Fruit fly (Drosophila melanogaster) whole organism, embryonic: ENCODE results near the gene UQCR-6.4L.
A peak's percentile ranks its signal among the peaks of the same experiment; 100 is the strongest.

Experiments
- Antp ChIP-seq: fragments of 200-800 bp; sonication (Bioruptor generic); optimal IDR thresholded peaks from 3 replicates; lab custom pipeline; 2016; ENCODE audit warnings: missing biosample characterization, missing genetic modification characterization
- CG10543 ChIP-seq: fragments of 200-800 bp; sonication (Bioruptor generic); optimal IDR thresholded peaks from 3 replicates; lab custom pipeline; 2017; ENCODE audit warnings: missing biosample characterization, mild to moderate bottlenecking, missing genetic modification characterization, moderate library complexity
- CG14014 ChIP-seq: fragments of 200-800 bp; sonication (Bioruptor generic); IDR thresholded peaks from 2 replicates; pipeline ENCODE4 v1.3.6; 2022; ENCODE audit warnings: missing biosample characterization, missing genetic modification characterization
- CG14710 ChIP-seq: fragments of 200-800 bp; sonication (Bioruptor generic); optimal IDR thresholded peaks from 3 replicates; lab custom pipeline; 2019; ENCODE audit warnings: missing biosample characterization, mild to moderate bottlenecking, missing genetic modification characterization, moderate library complexity
- CG15514 ChIP-seq: fragments of 200-800 bp; sonication (Bioruptor generic); optimal IDR thresholded peaks from 3 replicates; lab custom pipeline; 2017; ENCODE audit warnings: missing biosample characterization, missing genetic modification characterization, mild to moderate bottlenecking, moderate library complexity, missing genetic modification reagents
- CG17186 ChIP-seq: fragments of 200-800 bp; sonication (Bioruptor generic); optimal IDR thresholded peaks from 3 replicates; lab custom pipeline; 2017; ENCODE audit warnings: missing biosample characterization, missing genetic modification reagents, missing genetic modification characterization
- CG18619 ChIP-seq: fragments of 200-800 bp; sonication (Bioruptor generic); optimal IDR thresholded peaks from 3 replicates; lab custom pipeline; 2017; ENCODE audit warnings: missing biosample characterization, mild to moderate bottlenecking, missing genetic modification characterization
- CG2129 ChIP-seq: fragments of 200-800 bp; sonication (Bioruptor generic); IDR thresholded peaks from 2 replicates; pipeline ENCODE4 v1.3.6; 2022; ENCODE audit warnings: missing biosample characterization, missing genetic modification characterization; ENCODE audit not compliant: partially characterized antibody
- CG3163 ChIP-seq: fragments of 200-800 bp; sonication (Bioruptor generic); optimal IDR thresholded peaks from 3 replicates; lab custom pipeline; 2016; ENCODE audit warnings: missing biosample characterization, missing genetic modification characterization
- CG32532 ChIP-seq: fragments of 200-800 bp; sonication (Bioruptor generic); IDR thresholded peaks from 2 replicates; pipeline ENCODE4 v1.3.6; 2022; ENCODE audit warnings: missing biosample characterization, missing genetic modification characterization
- CG34376 ChIP-seq: fragments of 200-800 bp; sonication (Bioruptor generic); optimal IDR thresholded peaks from 2 replicates; lab custom pipeline; 2018; ENCODE audit warnings: missing biosample characterization, mild to moderate bottlenecking, missing genetic modification characterization
- CG3726 ChIP-seq: fragments of 200-800 bp; sonication (Bioruptor generic); IDR thresholded peaks from 3 replicates; pipeline ENCODE4, ENCODE4 v1.3.6; 2022; ENCODE audit warnings: missing biosample characterization, missing genetic modification characterization
- CG3995 ChIP-seq: fragments of 200-800 bp; sonication (Bioruptor generic); optimal IDR thresholded peaks from 3 replicates; lab custom pipeline; 2016; ENCODE audit warnings: missing biosample characterization, missing genetic modification characterization
- CG6854 ChIP-seq: fragments of 200-800 bp; sonication (Bioruptor generic); optimal IDR thresholded peaks from 3 replicates; lab custom pipeline; 2017; ENCODE audit warnings: missing biosample characterization, mild to moderate bottlenecking, missing genetic modification characterization
- CG8290 ChIP-seq, 3 experiments: fragments of 200-800 bp; sonication (Bioruptor generic); optimal IDR thresholded peaks; 2 replicates each; lab custom pipeline; 2016 to 2019; ENCODE audit warnings: missing biosample characterization in 3 of 3, missing genetic modification characterization in 3 of 3, mild to moderate bottlenecking in 2 of 3, moderate library complexity in 1 of 3
- CG9727 ChIP-seq: fragments of 200-800 bp; sonication (Bioruptor generic); optimal IDR thresholded peaks from 3 replicates; lab custom pipeline; 2017; ENCODE audit warnings: missing biosample characterization, mild to moderate bottlenecking, missing genetic modification characterization
- Dbx ChIP-seq: fragments of 200-800 bp; sonication (Bioruptor generic); IDR thresholded peaks from 3 replicates; pipeline ENCODE4 v1.3.6; 2022; ENCODE audit warnings: missing biosample characterization, missing genetic modification characterization
- Doc3 ChIP-seq: fragments of 200-800 bp; sonication (Bioruptor generic); IDR thresholded peaks from 3 replicates; pipeline ENCODE4 v1.3.6; 2022; ENCODE audit warnings: missing biosample characterization, missing genetic modification characterization; ENCODE audit not compliant: partially characterized antibody
- Gug ChIP-seq: fragments of 200-800 bp; sonication (Bioruptor generic); IDR thresholded peaks from 4 replicates; pipeline ENCODE4 v1.3.6; 2022; ENCODE audit warnings: missing biosample characterization, missing genetic modification characterization
- HLH4C ChIP-seq: fragments of 200-800 bp; sonication (Bioruptor generic); IDR thresholded peaks from 3 replicates; pipeline ENCODE4 v1.3.6; 2022; ENCODE audit warnings: missing biosample characterization, missing genetic modification characterization; ENCODE audit not compliant: partially characterized antibody
- HLH54F ChIP-seq: fragments of 200-800 bp; sonication (Bioruptor generic); optimal IDR thresholded peaks from 3 replicates; lab custom pipeline; 2016; ENCODE audit warnings: missing biosample characterization, missing genetic modification characterization
- Hand ChIP-seq: fragments of 200-800 bp; sonication (Bioruptor generic); optimal IDR thresholded peaks from 2 replicates; lab custom pipeline; 2017; ENCODE audit warnings: mild to moderate bottlenecking, missing biosample characterization, missing genetic modification reagents, missing genetic modification characterization
- HmgD ChIP-seq: fragments of 200-800 bp; sonication (Bioruptor generic); optimal IDR thresholded peaks from 3 replicates; lab custom pipeline; 2016; ENCODE audit warnings: missing biosample characterization, missing genetic modification characterization
- MBD-R2 ChIP-seq: fragments of 200-800 bp; sonication (Bioruptor generic); IDR thresholded peaks from 2 replicates; pipeline ENCODE4 v1.3.6; 2022; ENCODE audit warnings: missing biosample characterization, missing genetic modification characterization
- Med ChIP-seq: fragments of 200-800 bp; sonication (Bioruptor generic); peaks from one replicate; lab custom pipeline; 2016; ENCODE audit warnings: missing biosample characterization, missing genetic modification characterization, mild to moderate bottlenecking, inconsistent platforms, moderate library complexity
- Meics ChIP-seq: fragments of 200-800 bp; sonication (Bioruptor generic); optimal IDR thresholded peaks from 2 replicates; lab custom pipeline; 2017; ENCODE audit warnings: missing biosample characterization, mild to moderate bottlenecking, missing genetic modification characterization
- NFAT ChIP-seq: fragments of 200-800 bp; sonication (Bioruptor generic); IDR thresholded peaks from 2 replicates; pipeline ENCODE4 v1.3.6; 2022; ENCODE audit warnings: missing biosample characterization, missing genetic modification characterization
- Nf-YA ChIP-seq: fragments of 200-800 bp; sonication (Bioruptor generic); IDR thresholded peaks from 2 replicates; pipeline ENCODE4 v1.3.6; 2022; ENCODE audit warnings: missing biosample characterization, missing genetic modification characterization
- PHDP ChIP-seq: fragments of 200-800 bp; sonication (Bioruptor generic); optimal IDR thresholded peaks from 3 replicates; lab custom pipeline; 2018; ENCODE audit warnings: missing biosample characterization, mild to moderate bottlenecking, missing genetic modification characterization, moderate library complexity
- al ChIP-seq: fragments of 200-800 bp; sonication (Bioruptor generic); IDR thresholded peaks from 2 replicates; pipeline ENCODE4 v1.3.6; 2022; ENCODE audit warnings: missing biosample characterization, missing genetic modification characterization
- bsh ChIP-seq, 2 experiments: fragments of 200-800 bp; sonication (Bioruptor generic); optimal IDR thresholded peaks; 2 replicates each; lab custom pipeline; 2017 to 2018; ENCODE audit warnings: mild to moderate bottlenecking in 2 of 2, missing biosample characterization in 2 of 2, missing genetic modification characterization in 2 of 2, moderate library complexity in 1 of 2
- cg ChIP-seq: fragments of 200-800 bp; sonication (Bioruptor generic); optimal IDR thresholded peaks from 3 replicates; lab custom pipeline; 2019; ENCODE audit warnings: missing biosample characterization, mild to moderate bottlenecking, missing genetic modification characterization, moderate library complexity
- crol ChIP-seq: fragments of 200-800 bp; sonication (Bioruptor generic); IDR thresholded peaks from 2 replicates; pipeline ENCODE4 v1.3.6; 2022; ENCODE audit warnings: missing biosample characterization, missing genetic modification characterization
- cwo ChIP-seq: fragments of 200-800 bp; sonication (Bioruptor generic); optimal IDR thresholded peaks from 3 replicates; lab custom pipeline; 2017; ENCODE audit warnings: missing biosample characterization, missing genetic modification characterization, mild to moderate bottlenecking, moderate library complexity, missing genetic modification reagents
- dmrt11E ChIP-seq: fragments of 200-800 bp; sonication (Bioruptor generic); optimal IDR thresholded peaks from 3 replicates; lab custom pipeline; 2018; ENCODE audit warnings: missing biosample characterization, mild to moderate bottlenecking, missing genetic modification characterization, moderate library complexity
- dmrt99B ChIP-seq: fragments of 200-800 bp; sonication (Bioruptor generic); optimal IDR thresholded peaks from 2 replicates; lab custom pipeline; 2018; ENCODE audit warnings: missing biosample characterization, mild to moderate bottlenecking, missing genetic modification characterization, moderate library complexity
- exex ChIP-seq: fragments of 200-800 bp; sonication (Bioruptor generic); optimal IDR thresholded peaks from 4 replicates; lab custom pipeline; 2018; ENCODE audit warnings: missing biosample characterization, mild to moderate bottlenecking, missing genetic modification characterization, moderate library complexity
- gt ChIP-seq: fragments of 200-800 bp; sonication (Bioruptor generic); IDR thresholded peaks from 2 replicates; pipeline ENCODE4 v1.3.6; 2022; ENCODE audit warnings: missing biosample characterization, missing genetic modification characterization
- kay ChIP-seq: fragments of 200-800 bp; sonication (Bioruptor generic); optimal IDR thresholded peaks from 2 replicates; lab custom pipeline; 2016; ENCODE audit warnings: missing biosample characterization, missing genetic modification characterization
- lab ChIP-seq: fragments of 200-800 bp; sonication (Bioruptor generic); optimal IDR thresholded peaks from 3 replicates; lab custom pipeline; 2017; ENCODE audit warnings: missing biosample characterization, missing genetic modification characterization, mild to moderate bottlenecking, moderate library complexity, missing genetic modification reagents
- lilli ChIP-seq: fragments of 200-800 bp; sonication (Bioruptor generic); optimal IDR thresholded peaks from 3 replicates; lab custom pipeline; 2016; ENCODE audit warnings: missing biosample characterization, missing genetic modification characterization
- mam ChIP-seq: fragments of 200-800 bp; sonication (Bioruptor generic); optimal IDR thresholded peaks from 3 replicates; lab custom pipeline; 2016; ENCODE audit warnings: missing biosample characterization, missing genetic modification characterization
- mld ChIP-seq: fragments of 200-800 bp; sonication (Bioruptor generic); IDR thresholded peaks from 3 replicates; pipeline ENCODE4 v1.3.6; 2022; ENCODE audit warnings: missing biosample characterization, missing genetic modification characterization; ENCODE audit not compliant: partially characterized antibody
- prd ChIP-seq, 3 experiments: fragments of >200 bp in 2 of 3; fragments of 200-800 bp in 1 of 3; sonication (Bioruptor generic) in 1 of 3; optimal IDR thresholded peaks in 2 of 3; IDR thresholded peaks in 1 of 3; 2 replicates in 2 of 3; 3 replicates in 1 of 3; pipeline versions ENCODE4 v1.3.6 to Lab custom; 2017 to 2022; ENCODE audit warnings: missing biosample characterization in 1 of 3, missing genetic modification characterization in 1 of 3
- sens-2 ChIP-seq: fragments of 200-800 bp; sonication (Bioruptor generic); IDR thresholded peaks from 2 replicates; pipeline ENCODE4 v1.3.6; 2022; ENCODE audit warnings: missing biosample characterization, missing genetic modification characterization
- slbo ChIP-seq: fragments of 200-800 bp; sonication (Bioruptor generic); IDR thresholded peaks from 2 replicates; pipeline ENCODE4 v1.3.6; 2022; ENCODE audit warnings: missing biosample characterization, missing genetic modification characterization
- sob ChIP-seq: fragments of 200-800 bp; sonication (Bioruptor generic); IDR thresholded peaks from 2 replicates; pipeline ENCODE4 v1.3.6; 2022; ENCODE audit warnings: missing biosample characterization, missing genetic modification characterization
- usp ChIP-seq: fragments of >200 bp; optimal IDR thresholded peaks from 2 replicates; lab custom pipeline; 2017; ENCODE audit warnings: missing biosample characterization, missing genetic modification characterization
- zfh2 ChIP-seq: fragments of 200-800 bp; sonication (Bioruptor generic); optimal IDR thresholded peaks from 2 replicates; lab custom pipeline; 2016; ENCODE audit warnings: missing biosample characterization, missing genetic modification characterization

The UQCR-6.4L gene

dm6 chr3L:16612972-16613371, 46.4 kb downstream of the UQCR-6.4L start (continued):
- TF ChIP-seq CG18619 (GFP tag; lab: Kevin White, UChicago) (peak; percentile 1), al (GFP tag; lab: Robert Waterston, UW) (0 out of 2 replicates have a peak, but pooled peaks have one; percentile 31), CG3163 (GFP tag; lab: Kevin White, UChicago) (no peak), mld (GFP tag; lab: Robert Waterston, UW) (0 out of 3 replicates have a peak, but pooled peaks have one; percentile 13), dmrt99B (tag; lab: Kevin White, UChicago) (no peak), Hand (GFP tag; lab: Kevin White, UChicago) (no peak), sob (GFP tag; lab: Robert Waterston, UW) (peak; percentile 35; the same call in 1 of the 2 replicates), CG6854 (GFP tag; lab: Kevin White, UChicago) (no peak), Meics (GFP tag; lab: Kevin White, UChicago) (peak; percentile 11), kay (peak; percentile 62), lilli (GFP tag; lab: Kevin White, UChicago) (peak; percentile 17), CG3995 (peak; percentile 72), CG9727 (no peak), Nf-YA (no peak), bsh (GFP tag; optimal IDR thresholded peaks at IDR 0.05; lab: Kevin White, UChicago) (no peak), lab (peak; percentile 43), dmrt11E (tag; lab: Kevin White, UChicago) (no peak), MBD-R2 (peak; percentile 25; the same call in 1 of the 2 replicates), CG3726 (GFP tag; lab: Robert Waterston, UW) (no peak), HmgD (GFP tag; lab: Kevin White, UChicago) (no peak), Med (GFP tag; lab: Kevin White, UChicago) (peak; percentile 83), CG2129 (no peak), Antp (GFP tag; lab: Kevin White, UChicago) (no peak), sens-2 (no peak), crol (GFP tag; lab: Robert Waterston, UW) (peak; percentile 59), gt (GFP tag; lab: Robert Waterston, UW) (no peak), CG34376 (GFP tag; lab: Kevin White, UChicago) (peak; percentile 27), mam (GFP tag; lab: Kevin White, UChicago) (peak; percentile 18), CG8290 (GFP tag; optimal IDR thresholded peaks at IDR 0.05; lab: Kevin White, UChicago) (no peak), CG8290 (tag; optimal IDR thresholded peaks at IDR 0.05; lab: Kevin White, UChicago) (peak in 1 of 2 experiments; percentile 59), exex (tag; lab: Kevin White, UChicago) (peak; percentile 45), CG10543 (GFP tag; lab: Kevin White, UChicago) (peak; percentile 51), CG14710 (tag; lab: Kevin White, UChicago) (no peak), zfh2 (peak; percentile 27), HLH4C (GFP tag; lab: Robert Waterston, UW) (0 out of 3 replicates have a peak, but pooled peaks have one; percentile 21), Dbx (GFP tag; lab: Robert Waterston, UW) (peak; percentile 51; the same call in 1 of the 3 replicates), CG15514 (peak; percentile 6), NFAT (GFP tag; lab: Robert Waterston, UW) (peak; percentile 20; the same call in 1 of the 2 replicates), cwo (GFP tag; lab: Kevin White, UChicago) (peak; percentile 25), Doc3 (no peak), prd (optimal IDR thresholded peaks at IDR 0.05; lab: Kevin White, UChicago) (no peak), prd (GFP tag; IDR thresholded peaks at IDR 0.05; lab: Robert Waterston, UW) (0 out of 3 replicates have a peak, but pooled peaks have one; percentile 24), PHDP (tag; lab: Kevin White, UChicago) (no peak), CG14014 (no peak), CG17186 (GFP tag; lab: Kevin White, UChicago) (no peak), cg (peak; percentile 61), usp (GFP tag; lab: Kevin White, UChicago) (no peak), slbo (peak; percentile 49), Gug (GFP tag; lab: Robert Waterston, UW) (peak; percentile 41; the same call in 1 of the 4 replicates), HLH54F (GFP tag; lab: Kevin White, UChicago) (peak; percentile 13), CG32532 (GFP tag; lab: Robert Waterston, UW) (peak; percentile 59)
